Worm (Caenorhabditis elegans) whole organism, midembryonic: Measurements from ENCODE around the gene lgl-1.

Experiments
- T22C8.4 ChIP-seq: fragments of 200-800 bp; sonication (Bioruptor generic); IDR thresholded peaks from 2 replicates; pipeline ENCODE4 v1.3.6; 2022; ENCODE audit warnings: missing genetic modification characterization, missing compliant biosample characterization
- flt-1 ChIP-seq: fragments of 200-800 bp; sonication (Bioruptor generic); IDR thresholded peaks from 2 replicates; pipeline ENCODE4 v1.3.6; 2022; ENCODE audit warnings: missing genetic modification characterization, missing compliant biosample characterization
- klf-2 ChIP-seq: fragments of 200-800 bp; sonication (Bioruptor generic); conservative IDR thresholded peaks from 2 replicates; pipeline ENCODE4 v1.3.6; 2022; ENCODE audit warnings: missing genetic modification reagents, missing genetic modification characterization, missing compliant biosample characterization

DNA sequence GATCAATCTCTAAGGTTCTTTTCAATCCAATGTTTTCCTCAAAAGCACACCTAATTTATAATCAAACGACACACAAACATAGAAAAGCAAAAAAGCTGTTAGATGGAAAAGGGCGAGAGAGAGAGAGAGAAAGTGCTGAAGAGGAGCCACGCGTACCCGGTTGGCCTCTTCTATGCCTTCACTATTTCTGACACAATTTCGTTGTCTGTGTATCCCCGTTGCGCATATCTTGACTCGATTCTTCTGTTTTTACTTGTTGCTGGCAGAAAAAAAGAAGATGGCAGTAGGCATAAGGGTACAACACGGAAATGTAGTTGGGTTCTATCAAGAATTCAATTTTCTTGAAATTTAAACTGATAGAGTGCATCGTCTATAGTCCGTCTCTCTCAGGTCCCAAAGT lies 43.4 kb downstream of the lgl-1 start:
- TF ChIP-seq klf-2 (GFP tag; lab: Robert Waterston, UW) (no peak), flt-1 (GFP tag; lab: Robert Waterston, UW) (no peak), T22C8.4 (GFP tag; lab: Robert Waterston, UW) (no peak)
